Worm (Caenorhabditis elegans) whole organism, late embryonic: ENCODE data around the gene C26F1.1.

Experiments
- ahr-1 ChIP-seq: sonication (generic microtip); optimal IDR thresholded peaks from 2 replicates; lab custom pipeline; 2016; ENCODE audit warnings: missing genetic modification characterization, missing compliant biosample characterization
- elt-4 ChIP-seq: sonication (generic microtip); optimal IDR thresholded peaks from 2 replicates; lab custom pipeline; 2016; ENCODE audit warnings: missing genetic modification characterization, missing compliant biosample characterization
- eyg-1 ChIP-seq: sonication (generic microtip); optimal IDR thresholded peaks from 2 replicates; lab custom pipeline; 2016; ENCODE audit warnings: missing genotype, missing genetic modification characterization, missing compliant biosample characterization
- lin-11 ChIP-seq: fragments of 200-800 bp; sonication (Bioruptor generic); optimal IDR thresholded peaks from 2 replicates; lab custom pipeline; 2018; ENCODE audit warnings: mild to moderate bottlenecking, missing genetic modification characterization, missing compliant biosample characterization
- madf-2 ChIP-seq: sonication (generic microtip); optimal IDR thresholded peaks from 2 replicates; lab custom pipeline; 2017; ENCODE audit warnings: missing genetic modification characterization, missing compliant biosample characterization
- nfya-1 ChIP-seq: sonication (generic microtip); optimal IDR thresholded peaks from 2 replicates; lab custom pipeline; 2017; ENCODE audit warnings: missing genetic modification characterization, mild to moderate bottlenecking, missing compliant biosample characterization, antibody characterized with exemption, moderate library complexity
- nhr-11 ChIP-seq: fragments of 150-350 bp; optimal IDR thresholded peaks from 2 replicates; lab custom pipeline; 2014; ENCODE audit warnings: missing biosample characterization, missing genetic modification characterization
- tbx-2 ChIP-seq: sonication (generic microtip); optimal IDR thresholded peaks from 2 replicates; lab custom pipeline; 2016; ENCODE audit warnings: missing genetic modification characterization, missing compliant biosample characterization
- unc-3 ChIP-seq, 2 experiments: fragments of 200-800 bp in 1 of 2; sonication (Bioruptor generic) in 1 of 2; sonication (generic microtip) in 1 of 2; conservative IDR thresholded peaks in 1 of 2; optimal IDR thresholded peaks in 1 of 2; 2 replicates each; pipeline versions ENCODE4 v1.3.6 to Lab custom; 2016 to 2022; ENCODE audit warnings: missing compliant biosample characterization in 2 of 2, missing genetic modification characterization in 2 of 2, missing genetic modification reagents in 1 of 2
- unc-86 ChIP-seq: sonication (generic microtip); optimal IDR thresholded peaks from 2 replicates; lab custom pipeline; 2016; ENCODE audit warnings: missing genetic modification characterization, missing compliant biosample characterization

- TF ChIP-seq unc-86 (no peak), nfya-1 (tag; lab: Kevin White, UChicago) (no peak), madf-2 (tag; lab: Kevin White, UChicago) (no peak), elt-4 (tag; lab: Kevin White, UChicago) (no peak), nhr-11 (tag; lab: Kevin White, UChicago) (no peak), ahr-1 (tag; lab: Kevin White, UChicago) (no peak), lin-11 (no peak), eyg-1 (tag; lab: Kevin White, UChicago) (no peak), unc-3 (GFP tag; conservative IDR thresholded peaks at IDR 0.05; lab: Robert Waterston, UW) (no peak), unc-3 (tag; optimal IDR thresholded peaks at IDR 0.05; lab: Kevin White, UChicago) (no peak), tbx-2 (no peak)
Measured at ce11 chrV:7747132-7747531, 38.1 kb upstream of the C26F1.1 start.
